Worm (Caenorhabditis elegans): ENCODE measurements around the gene ins-39.

DNA sequence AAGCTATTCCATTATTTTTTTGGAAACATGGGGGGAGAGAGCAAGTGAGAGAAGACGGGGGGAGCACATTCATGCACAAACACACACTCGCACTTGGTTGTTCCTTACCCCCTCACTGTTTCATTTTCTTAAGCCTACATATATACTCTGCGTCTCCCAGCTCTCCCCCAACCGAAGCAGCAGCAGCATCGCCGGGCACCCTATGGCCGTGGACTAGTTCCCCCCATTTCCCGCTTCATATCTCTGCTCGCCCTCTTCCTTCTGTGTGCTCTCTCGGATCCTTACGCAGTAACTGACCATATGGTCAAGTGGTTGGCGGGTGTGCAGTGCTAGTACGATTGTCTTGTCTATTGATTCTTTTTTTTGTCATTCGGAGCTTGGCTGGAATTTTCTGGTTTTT is 42.0 kb downstream of the ins-39 start:
- TF ChIP-seq ahr-1 (tag; optimal IDR thresholded peaks at IDR 0.05) (no peak), sox-4 (tag; optimal IDR thresholded peaks at IDR 0.05) (no peak), ama-1 (optimal IDR thresholded peaks at IDR 0.05) (no peak), ets-4 (tag; optimal IDR thresholded peaks at IDR 0.05) (peak; percentile 77), ceh-9 (tag; optimal IDR thresholded peaks at IDR 0.05) (no peak), T23F11.4 (GFP tag; optimal IDR thresholded peaks at IDR 0.05) (no peak), pha-4 (tag; optimal IDR thresholded peaks at IDR 0.05) (no peak), unc-42 (tag; optimal IDR thresholded peaks at IDR 0.05) (peak; percentile 83), dmd-4 (tag; optimal IDR thresholded peaks at IDR 0.05; ENCODE audit: borderline replicate concordance) (peak; percentile 52), tbx-2 (tag; optimal IDR thresholded peaks at IDR 0.05) (peak; percentile 94)
